Worm (Caenorhabditis elegans): ENCODE measurements around the gene srz-96.

Gene srz-96

ce11 chrV:17240579-17241277 is 41.7 kb downstream of the srz-96 start (continued):
- TF ChIP-seq lin-29 (GFP tag; IDR thresholded peaks at IDR 0.05) (no peak), daf-16 (GFP tag; optimal IDR thresholded peaks at IDR 0.05) (no peak), daf-16 (tag; optimal IDR thresholded peaks at IDR 0.05) (peak; percentile 55), madf-9 (GFP tag; conservative IDR thresholded peaks at IDR 0.05) (no peak)

- TF ChIP-seq duxl-1 (tag; optimal IDR thresholded peaks at IDR 0.05; ENCODE audit: poor library complexity) = no peak
- peak; percentile 86 for TF ChIP-seq pqm-1 (tag; optimal IDR thresholded peaks at IDR 0.05)
- TF ChIP-seq nhr-28 (tag; optimal IDR thresholded peaks at IDR 0.05) = peak; percentile 47
- TF ChIP-seq dmd-6 (GFP tag; IDR thresholded peaks at IDR 0.05) = peak; percentile 73
- no peak for TF ChIP-seq ceh-32 (tag; optimal IDR thresholded peaks at IDR 0.05; ENCODE audit: poor library complexity)
- TF ChIP-seq F10B5.3 (tag; optimal IDR thresholded peaks at IDR 0.05) = no peak
- TF ChIP-seq nhr-11 (tag; optimal IDR thresholded peaks at IDR 0.05) = no peak
- no peak for TF ChIP-seq daf-16 (GFP tag; optimal IDR thresholded peaks at IDR 0.05)
- TF ChIP-seq daf-16 (tag; optimal IDR thresholded peaks at IDR 0.05) = peak; percentile 47
- peak; percentile 53 for TF ChIP-seq hlh-11 (tag; optimal IDR thresholded peaks at IDR 0.05)
- no peak for TF ChIP-seq ctbp-1 (GFP tag; IDR thresholded peaks at IDR 0.05)
- TF ChIP-seq nhr-237 (tag; optimal IDR thresholded peaks at IDR 0.05) = no peak
Observed at ce11 chrV:17241278-17241661, 42.2 kb downstream of the srz-96 start.

- TF ChIP-seq jun-1 (tag; optimal IDR thresholded peaks at IDR 0.05) = no peak
- no peak for TF ChIP-seq nhr-42 (GFP tag; IDR thresholded peaks at IDR 0.05)
- no peak for TF ChIP-seq set-16 (GFP tag; IDR thresholded peaks at IDR 0.05)
- no peak for TF ChIP-seq lin-39 (tag; optimal IDR thresholded peaks at IDR 0.05)
- no peak for TF ChIP-seq lin-15B (tag; optimal IDR thresholded peaks at IDR 0.05)
- no peak for TF ChIP-seq lir-3 (tag; optimal IDR thresholded peaks at IDR 0.05)
- no peak for TF ChIP-seq T20F7.1 (GFP tag; optimal IDR thresholded peaks at IDR 0.05)
- no peak for TF ChIP-seq rbr-2 (tag; optimal IDR thresholded peaks at IDR 0.05)
- no peak for TF ChIP-seq ceh-32 (tag; optimal IDR thresholded peaks at IDR 0.05; ENCODE audit: poor library complexity)
- TF ChIP-seq gei-8 (GFP tag; optimal IDR thresholded peaks at IDR 0.05) = no peak
- no peak for TF ChIP-seq daf-19 (GFP tag; conservative IDR thresholded peaks at IDR 0.05)
- TF ChIP-seq nhr-237 (tag; optimal IDR thresholded peaks at IDR 0.05) = no peak
- no peak for TF ChIP-seq fkh-10 (GFP tag; optimal IDR thresholded peaks at IDR 0.05)
- TF ChIP-seq dpl-1 (GFP tag; optimal IDR thresholded peaks at IDR 0.05) = no peak
- no peak for TF ChIP-seq hif-1 (tag; optimal IDR thresholded peaks at IDR 0.05)
- TF ChIP-seq nhr-25 (tag; optimal IDR thresholded peaks at IDR 0.05; ENCODE audit: borderline replicate concordance, insufficient read depth) = no peak
- TF ChIP-seq mxl-3 (GFP tag; optimal IDR thresholded peaks at IDR 0.05) = no peak
- TF ChIP-seq dve-1 (tag; optimal IDR thresholded peaks at IDR 0.05; ENCODE audit: insufficient read depth) = no peak
- no peak for TF ChIP-seq daf-8 (GFP tag; IDR thresholded peaks at IDR 0.05)
Observed at ce11 chrV:17242552-17242951, 43.5 kb downstream of the srz-96 start, which contains the start of gene Y68A4B.3. TSS of gene Y68A4B.3 (minus strand) at chrV:17242652.

- TF ChIP-seq unc-39 (tag; optimal IDR thresholded peaks at IDR 0.05) (no peak), dmd-6 (GFP tag; IDR thresholded peaks at IDR 0.05) (0 out of 2 replicates have a peak, but pooled peaks have one; percentile 7), pqm-1 (tag; optimal IDR thresholded peaks at IDR 0.05) (peak; percentile 20), hmg-1.1 (GFP tag; IDR thresholded peaks at IDR 0.05) (no peak), php-3 (GFP tag; IDR thresholded peaks at IDR 0.05) (0 out of 2 replicates have a peak, but pooled peaks have one; percentile 26), daf-16 (GFP tag; optimal IDR thresholded peaks at IDR 0.05) (no peak), daf-16 (tag; optimal IDR thresholded peaks at IDR 0.05) (no peak), zip-11 (GFP tag; IDR thresholded peaks at IDR 0.05) (no peak), daf-12 (tag; optimal IDR thresholded peaks at IDR 0.05) (no peak)
Observed at ce11 chrV:17243016-17243415, 44.0 kb downstream of the srz-96 start.
